Fruit fly (Drosophila melanogaster) whole organism, adult: ENCODE results near the gene CG9467.
A peak's percentile ranks its signal among the peaks of the same experiment; 100 is the strongest.

Experiments used
- CG11617 ChIP-seq: fragments of 200-800 bp; sonication (Bioruptor generic); optimal IDR thresholded peaks from 2 replicates; lab custom pipeline; 2017; ENCODE audit warnings: mild to moderate bottlenecking, missing biosample characterization, missing genetic modification reagents, missing genetic modification characterization
- CG12768 ChIP-seq: fragments of 200-800 bp; sonication (Bioruptor generic); optimal IDR thresholded peaks from 2 replicates; lab custom pipeline; 2017; ENCODE audit warnings: missing biosample characterization, missing genetic modification characterization, mild to moderate bottlenecking, moderate library complexity, missing genetic modification reagents
- CG14711 ChIP-seq: fragments of 200-800 bp; sonication (Bioruptor generic); optimal IDR thresholded peaks from 2 replicates; lab custom pipeline; 2018; ENCODE audit warnings: missing biosample characterization, mild to moderate bottlenecking, missing genetic modification characterization, moderate library complexity
- CG1620 ChIP-seq: fragments of 200-800 bp; sonication (Bioruptor generic); optimal IDR thresholded peaks from 2 replicates; lab custom pipeline; 2016; ENCODE audit warnings: missing biosample characterization, missing genetic modification characterization
- CG33017 ChIP-seq: fragments of 200-800 bp; sonication (Bioruptor generic); optimal IDR thresholded peaks from 2 replicates; lab custom pipeline; 2018; ENCODE audit warnings: missing biosample characterization, mild to moderate bottlenecking, missing genetic modification characterization, moderate library complexity
- CG5204 ChIP-seq: fragments of 200-800 bp; sonication (Bioruptor generic); optimal IDR thresholded peaks from 2 replicates; lab custom pipeline; 2016; ENCODE audit warnings: missing biosample characterization, missing genetic modification characterization
- CG7045 ChIP-seq: fragments of 200-800 bp; sonication (Bioruptor generic); optimal IDR thresholded peaks from 2 replicates; lab custom pipeline; 2017; ENCODE audit warnings: missing biosample characterization, mild to moderate bottlenecking, missing genetic modification characterization
- CG7101 ChIP-seq: fragments of 200-800 bp; sonication (Bioruptor generic); optimal IDR thresholded peaks from 2 replicates; lab custom pipeline; 2018; ENCODE audit warnings: missing biosample characterization, mild to moderate bottlenecking, missing genetic modification characterization, moderate library complexity
- Clk ChIP-seq: fragments of 200-800 bp; sonication (Bioruptor generic); optimal IDR thresholded peaks from 2 replicates; lab custom pipeline; 2017; ENCODE audit warnings: missing biosample characterization, missing genetic modification characterization
- Crg-1 ChIP-seq: fragments of 200-800 bp; sonication (Bioruptor generic); optimal IDR thresholded peaks from 2 replicates; lab custom pipeline; 2016; ENCODE audit warnings: missing biosample characterization, missing genetic modification characterization
- Hr96 ChIP-seq: fragments of 200-800 bp; sonication (Bioruptor generic); optimal IDR thresholded peaks from 2 replicates; lab custom pipeline; 2016; ENCODE audit warnings: missing biosample characterization, missing genetic modification characterization
- Mnt ChIP-seq: fragments of 200-800 bp; sonication (Bioruptor generic); optimal IDR thresholded peaks from 2 replicates; lab custom pipeline; 2016; ENCODE audit warnings: missing biosample characterization, mild to moderate bottlenecking, missing genetic modification characterization
- bab1 ChIP-seq: fragments of 200-800 bp; sonication (Bioruptor generic); optimal IDR thresholded peaks from 3 replicates; lab custom pipeline; 2019; ENCODE audit warnings: missing biosample characterization, mild to moderate bottlenecking, missing genetic modification characterization, moderate library complexity
- cic ChIP-seq: fragments of 200-800 bp; sonication (Bioruptor generic); optimal IDR thresholded peaks from 2 replicates; lab custom pipeline; 2017; ENCODE audit warnings: missing biosample characterization, mild to moderate bottlenecking, missing genetic modification characterization, moderate library complexity
- cnc ChIP-seq, 2 experiments: fragments of >200 bp; optimal IDR thresholded peaks; 2 replicates each; lab custom pipeline; 2017
- kay ChIP-seq: fragments of 200-800 bp; sonication (Bioruptor generic); peaks from one replicate; lab custom pipeline; 2016; ENCODE audit warnings: missing biosample characterization, missing genetic modification characterization, borderline replicate concordance
- ovo ChIP-seq: fragments of 200-800 bp; sonication (Bioruptor generic); optimal IDR thresholded peaks from 2 replicates; lab custom pipeline; 2016; ENCODE audit warnings: missing biosample characterization, missing genetic modification characterization
- pad ChIP-seq: fragments of 200-800 bp; sonication (Bioruptor generic); optimal IDR thresholded peaks from 3 replicates; lab custom pipeline; 2017; ENCODE audit warnings: missing biosample characterization, missing genetic modification characterization, mild to moderate bottlenecking, moderate library complexity, missing genetic modification reagents
- tj ChIP-seq: fragments of 200-800 bp; sonication (Bioruptor generic); optimal IDR thresholded peaks from 3 replicates; lab custom pipeline; 2017; ENCODE audit warnings: missing biosample characterization, mild to moderate bottlenecking, missing genetic modification characterization, moderate library complexity

CG9467 gene

DNA sequence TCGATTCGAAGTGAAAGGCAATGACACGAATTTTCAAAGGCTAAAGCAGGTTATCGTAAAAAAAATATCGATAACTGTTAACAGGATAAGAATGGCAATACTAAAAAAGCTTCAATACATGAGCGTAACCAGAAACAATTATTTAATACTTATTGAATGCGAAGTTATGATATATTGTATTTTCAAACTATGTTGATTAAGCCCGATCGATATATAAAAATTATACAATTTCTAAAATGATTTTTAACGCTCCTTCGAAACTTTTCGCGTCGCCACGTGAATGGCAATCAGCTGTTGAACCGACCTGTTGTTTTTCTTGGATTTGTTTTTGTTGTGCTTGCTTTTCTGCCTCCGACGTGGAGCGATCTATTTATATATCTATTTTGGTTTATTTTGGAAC is 44.6 kb downstream of the CG9467 start, which contains the start of the genes Alg12 and Rpt3R:
Gene Alg12, plus strand, starts transcription at position 305 of the 400 bp plus-strand sequence.
Gene Rpt3R, minus strand, starts transcription at position 324 of the 400 bp plus-strand sequence.
- TF ChIP-seq CG14711 (tag; lab: Kevin White, UChicago) = peak; percentile 71
- peak; percentile 21 for TF ChIP-seq bab1 (GFP tag; lab: Kevin White, UChicago)
- peak; percentile 19 for TF ChIP-seq Crg-1 (GFP tag; lab: Kevin White, UChicago)
- peak; percentile 4 for TF ChIP-seq CG11617
- TF ChIP-seq cic (GFP tag; lab: Kevin White, UChicago) = no peak
- no peak for TF ChIP-seq CG33017 (tag; lab: Kevin White, UChicago)

DNA sequence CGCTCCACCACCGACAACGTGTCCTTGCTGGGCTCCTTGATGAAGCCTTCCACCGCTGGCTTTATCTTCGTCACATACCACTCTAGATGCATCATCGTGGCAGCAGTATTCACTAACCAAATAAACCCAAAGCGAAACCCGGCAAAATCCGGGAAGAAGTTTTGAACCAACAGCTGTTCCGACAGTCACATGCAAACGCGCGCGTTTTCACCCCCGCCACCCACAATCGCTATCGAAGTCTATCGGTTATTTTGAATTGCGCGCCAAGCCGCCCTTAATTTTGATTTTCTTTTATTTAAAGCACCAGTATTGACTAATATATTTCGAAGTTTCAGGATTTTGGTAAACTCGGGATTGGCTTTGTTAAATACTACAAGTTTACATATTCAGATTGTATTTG is 46.3 kb downstream of the CG9467 start, which contains the start of gene Tti1:
Gene Tti1, minus strand, starts transcription at position 200 of the 400 bp plus-strand sequence.
- no peak for TF ChIP-seq ovo (GFP tag; lab: Kevin White, UChicago)
- no peak for TF ChIP-seq bab1 (GFP tag; lab: Kevin White, UChicago)
- TF ChIP-seq CG14711 (tag; lab: Kevin White, UChicago) = no peak
- no peak for TF ChIP-seq CG5204
- TF ChIP-seq Mnt (GFP tag; lab: Kevin White, UChicago) = no peak
- TF ChIP-seq tj (GFP tag; lab: Kevin White, UChicago) = no peak
- no peak for TF ChIP-seq CG7045
- no peak for TF ChIP-seq kay (GFP tag; lab: Kevin White, UChicago)
- TF ChIP-seq cic (GFP tag; lab: Kevin White, UChicago) = no peak
- no peak for TF ChIP-seq Crg-1 (GFP tag; lab: Kevin White, UChicago)
- no peak for TF ChIP-seq Hr96 (GFP tag; lab: Kevin White, UChicago)
- TF ChIP-seq CG11617 = no peak
- no peak for TF ChIP-seq CG12768 (GFP tag; lab: Kevin White, UChicago)
- no peak for TF ChIP-seq cnc (optimal IDR thresholded peaks at IDR 0.05; lab: Kevin White, UChicago)
- no peak for TF ChIP-seq pad (GFP tag; lab: Kevin White, UChicago)
- TF ChIP-seq CG33017 (tag; lab: Kevin White, UChicago) = no peak

DNA sequence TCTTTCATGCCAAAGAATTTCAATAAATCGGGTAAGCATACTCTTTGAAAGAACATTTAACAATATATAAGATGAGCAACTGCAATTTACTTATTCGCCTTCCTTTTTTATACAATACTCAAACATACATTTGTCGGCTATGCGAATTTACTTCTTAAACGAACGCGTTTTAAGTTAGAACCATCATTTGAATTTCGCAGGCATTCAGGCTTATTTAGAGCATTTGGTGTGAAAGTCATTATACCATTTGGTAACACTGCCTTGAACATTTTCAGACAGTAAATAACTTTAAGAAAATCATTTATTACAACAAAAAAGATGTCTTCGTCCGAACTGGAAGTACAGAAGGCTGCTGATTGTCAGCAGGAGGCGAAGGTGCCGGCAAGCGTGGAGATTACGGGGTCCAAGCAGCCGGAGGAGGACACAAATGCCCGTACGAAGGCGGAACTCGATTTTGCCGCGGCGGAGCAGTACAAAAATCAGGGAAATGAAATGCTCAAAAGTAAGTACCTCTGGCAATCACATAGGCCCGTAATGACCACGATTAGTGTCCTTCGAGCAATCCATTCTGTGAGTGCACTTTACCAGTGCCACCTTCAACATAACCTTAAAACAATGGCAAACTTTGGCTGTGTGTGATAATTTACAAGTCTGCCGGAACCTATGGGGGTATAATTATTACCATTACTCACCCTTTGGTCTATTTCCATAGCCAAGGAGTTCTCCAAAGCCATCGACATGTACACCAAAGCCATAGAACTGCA is 52.7 kb downstream of the CG9467 start:
- TF ChIP-seq CG7045 (no peak), cnc (optimal IDR thresholded peaks at IDR 0.05; lab: Kevin White, UChicago) (no peak), Hr96 (GFP tag; lab: Kevin White, UChicago) (no peak), CG7101 (no peak), CG11617 (no peak), CG33017 (tag; lab: Kevin White, UChicago) (no peak), kay (GFP tag; lab: Kevin White, UChicago) (no peak)

DNA sequence ATGACTTTTGCATAAGTTTGCCTTT is 53.1 kb downstream of the CG9467 start, which contains the start of gene PpD3:
Gene PpD3, plus strand, starts transcription at position 1 of the 25 bp plus-strand sequence.
- TF ChIP-seq CG7045 (no peak), Clk (GFP tag; lab: Kevin White, UChicago) (no peak), Hr96 (GFP tag; lab: Kevin White, UChicago) (no peak), pad (GFP tag; lab: Kevin White, UChicago) (no peak), CG14711 (tag; lab: Kevin White, UChicago) (no peak), ovo (GFP tag; lab: Kevin White, UChicago) (no peak), kay (GFP tag; lab: Kevin White, UChicago) (no peak), CG5204 (no peak), CG1620 (no peak), CG11617 (no peak), CG7101 (no peak), cnc (optimal IDR thresholded peaks at IDR 0.05; lab: Kevin White, UChicago) (no peak)
